Worm (Caenorhabditis elegans) whole organism, L3 larva: ENCODE results near the gene srx-130.

Experiments used
- ceh-16 ChIP-seq: sonication (generic microtip); optimal IDR thresholded peaks from 2 replicates; lab custom pipeline; 2017; ENCODE audit warnings: missing biosample characterization, missing genetic modification characterization
- ceh-9 ChIP-seq: sonication (generic microtip); optimal IDR thresholded peaks from 2 replicates; lab custom pipeline; 2018; ENCODE audit warnings: missing biosample characterization, missing genetic modification characterization
- egl-27 ChIP-seq: sonication (generic microtip); optimal IDR thresholded peaks from 4 replicates; lab custom pipeline; 2017; ENCODE audit warnings: missing biosample characterization, missing genetic modification reagents, missing genetic modification characterization
- mdl-1 ChIP-seq: fragments of 150-350 bp; optimal IDR thresholded peaks from 2 replicates; lab custom pipeline; 2014; ENCODE audit warnings: missing biosample characterization, missing genetic modification characterization
- nhr-12 ChIP-seq: fragments of 150-350 bp; optimal IDR thresholded peaks from 2 replicates; lab custom pipeline; 2014; ENCODE audit warnings: missing biosample characterization, missing genetic modification characterization
- zag-1 ChIP-seq: fragments of 150-350 bp; optimal IDR thresholded peaks from 2 replicates; lab custom pipeline; 2014; ENCODE audit warnings: missing biosample characterization, missing genetic modification characterization

- no peak for TF ChIP-seq ceh-16 (tag; lab: Kevin White, UChicago)
- TF ChIP-seq ceh-9 (tag; lab: Kevin White, UChicago): no peak
- no peak for TF ChIP-seq nhr-12
- TF ChIP-seq mdl-1 (tag; lab: Kevin White, UChicago): no peak
- no peak for TF ChIP-seq egl-27 (tag; lab: Kevin White, UChicago)
- TF ChIP-seq zag-1: no peak
These were observed 6.1 kb upstream of the srx-130 start, which contains the start of gene srx-128 for ce11 chrV:13837173-13837572.
